Fruit fly (Drosophila melanogaster) whole organism, embryonic: ENCODE measurements around the gene CG34348.
A peak's percentile ranks its signal among the peaks of the same experiment; 100 is the strongest.

Experiments
- CG12104 ChIP-seq: fragments of 200-800 bp; sonication (Bioruptor generic); optimal IDR thresholded peaks from 3 replicates; lab custom pipeline; 2016; ENCODE audit warnings: missing biosample characterization, missing genetic modification characterization
- Ets97D ChIP-seq: fragments of 200-800 bp; sonication (Bioruptor generic); optimal IDR thresholded peaks from 3 replicates; lab custom pipeline; 2016; ENCODE audit warnings: missing biosample characterization, missing genetic modification characterization
- Hr39 ChIP-seq: fragments of >200 bp; optimal IDR thresholded peaks from 2 replicates; lab custom pipeline; 2017
- Mad ChIP-seq: fragments of 200-800 bp; sonication (Bioruptor generic); optimal IDR thresholded peaks from 2 replicates; lab custom pipeline; 2016; ENCODE audit warnings: missing biosample characterization, missing genetic modification characterization
- bbx ChIP-seq: fragments of 200-800 bp; sonication (Bioruptor generic); IDR thresholded peaks from 2 replicates; pipeline ENCODE4 v1.3.6; 2022; ENCODE audit warnings: missing biosample characterization, missing genetic modification characterization; ENCODE audit not compliant: partially characterized antibody
- nau ChIP-seq: fragments of 200-800 bp; sonication (Bioruptor generic); optimal IDR thresholded peaks from 3 replicates; lab custom pipeline; 2017; ENCODE audit warnings: missing biosample characterization, mild to moderate bottlenecking, missing genetic modification characterization, missing genetic modification reagents
- psq ChIP-seq: fragments of 200-800 bp; sonication (Bioruptor generic); optimal IDR thresholded peaks from 2 replicates; lab custom pipeline; 2017; ENCODE audit warnings: missing biosample characterization, missing genetic modification characterization
- seq ChIP-seq: fragments of 200-800 bp; sonication (Bioruptor generic); IDR thresholded peaks from 2 replicates; pipeline ENCODE4 v1.3.6; 2022; ENCODE audit warnings: missing biosample characterization, missing genetic modification characterization
- ssp ChIP-seq: fragments of 200-800 bp; sonication (Bioruptor generic); IDR thresholded peaks from 2 replicates; pipeline ENCODE4 v1.3.6; 2022; ENCODE audit warnings: missing biosample characterization, missing genetic modification characterization
- ttk ChIP-seq: fragments of 200-800 bp; sonication (Bioruptor generic); IDR thresholded peaks from 2 replicates; pipeline ENCODE4 v2.1.2; 2022; ENCODE audit warnings: missing biosample characterization, missing genetic modification characterization

DNA sequence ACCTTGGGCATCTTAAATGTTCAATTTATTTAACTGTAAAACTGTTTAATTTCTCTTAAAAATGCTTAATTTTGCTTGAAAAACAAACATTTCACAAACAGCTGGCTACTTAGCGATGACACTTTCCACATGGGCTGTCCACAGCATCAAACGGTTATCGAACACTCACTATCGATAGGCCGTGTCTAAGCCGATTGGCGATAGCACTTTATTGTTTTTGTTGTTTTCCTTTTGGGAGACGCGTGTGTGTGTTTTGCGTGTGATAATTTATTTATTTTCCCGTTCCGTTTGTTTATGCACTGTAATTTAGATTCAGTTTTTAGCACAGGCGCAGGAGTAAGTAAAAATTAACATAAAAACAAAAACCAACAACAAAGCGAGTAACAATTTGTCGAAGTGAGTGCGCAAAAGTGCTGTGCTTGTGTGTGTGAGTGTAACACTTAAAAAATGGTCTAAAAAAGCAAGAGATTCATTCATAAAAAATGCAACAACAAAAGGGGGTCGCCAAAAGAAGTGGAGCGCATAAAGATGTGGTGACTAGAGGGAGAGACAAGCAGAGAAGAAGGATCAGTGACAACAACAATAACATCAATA lies 14.4 kb upstream of the CG34348 start, which contains the start of gene Gapvd1:
- no peak for TF ChIP-seq ssp
- no peak for TF ChIP-seq Hr39 (lab: Kevin White, UChicago)
- TF ChIP-seq nau (GFP tag; lab: Kevin White, UChicago), result no peak
- no peak for TF ChIP-seq Mad (GFP tag; lab: Kevin White, UChicago)
- no peak for TF ChIP-seq CG12104 (GFP tag; lab: Kevin White, UChicago)
- TF ChIP-seq Ets97D (GFP tag; lab: Kevin White, UChicago), result peak; percentile 28
- no peak for TF ChIP-seq ttk (GFP tag; lab: Robert Waterston, UW)
- TF ChIP-seq bbx (GFP tag; lab: Robert Waterston, UW), result peak; percentile 91
- no peak for TF ChIP-seq seq (GFP tag; lab: Robert Waterston, UW)
- TF ChIP-seq psq, result no peak
